Worm (Caenorhabditis elegans) whole organism, midembryonic: ENCODE data around the gene cnc-9.

Source experiments
- flt-1 ChIP-seq: fragments of 200-800 bp; sonication (Bioruptor generic); IDR thresholded peaks from 2 replicates; pipeline ENCODE4 v1.3.6; 2022; ENCODE audit warnings: missing genetic modification characterization, missing compliant biosample characterization
- ztf-29 ChIP-seq: fragments of 200-800 bp; sonication (Bioruptor generic); IDR thresholded peaks from 2 replicates; pipeline ENCODE4 v1.3.6; 2022; ENCODE audit warnings: missing genetic modification reagents, missing genetic modification characterization, missing compliant biosample characterization

DNA sequence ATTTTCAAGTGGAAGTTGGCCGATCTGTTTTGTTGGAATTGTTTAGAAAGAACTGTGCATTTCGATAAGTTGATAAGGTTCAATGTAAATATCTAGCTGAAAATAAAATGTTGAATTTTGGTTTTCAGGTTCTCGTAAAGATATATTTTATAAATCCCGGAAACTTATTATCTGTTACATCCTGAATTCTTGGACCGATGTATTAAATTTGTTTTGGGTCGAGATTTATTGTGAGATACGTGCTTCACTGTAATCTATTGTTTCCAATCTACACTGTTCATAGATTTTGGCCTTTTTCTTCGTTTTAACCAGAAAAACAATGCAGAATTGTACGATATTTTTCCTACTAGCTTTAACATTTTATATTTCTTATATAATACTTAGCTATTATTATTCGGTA lies 42.9 kb downstream of the cnc-9 start, which contains the start of gene C03G6.6:
- TF ChIP-seq ztf-29 (GFP tag; lab: Robert Waterston, UW) (no peak), flt-1 (GFP tag; lab: Robert Waterston, UW) (no peak)
